Fruit fly (Drosophila melanogaster) whole organism, prepupa: Measurements from ENCODE around the gene cass.

Source experiments
- Blimp-1 ChIP-seq: fragments of 200-800 bp; sonication (Bioruptor generic); optimal IDR thresholded peaks from 3 replicates; lab custom pipeline; 2017; ENCODE audit warnings: missing biosample characterization, missing genetic modification characterization, mild to moderate bottlenecking, moderate library complexity, missing genetic modification reagents
- CG10631 ChIP-seq: fragments of 200-800 bp; sonication (Bioruptor generic); optimal IDR thresholded peaks from 2 replicates; lab custom pipeline; 2016; ENCODE audit warnings: missing biosample characterization, missing genetic modification characterization
- CG16779 ChIP-seq: fragments of 200-800 bp; sonication (Bioruptor generic); optimal IDR thresholded peaks from 3 replicates; lab custom pipeline; 2017; ENCODE audit warnings: missing biosample characterization, mild to moderate bottlenecking, missing genetic modification characterization
- CG34406 ChIP-seq: fragments of 200-800 bp; sonication (Bioruptor generic); optimal IDR thresholded peaks from 3 replicates; lab custom pipeline; 2016; ENCODE audit warnings: missing biosample characterization, missing genetic modification characterization
- CG6808 ChIP-seq: fragments of 200-800 bp; sonication (Bioruptor generic); optimal IDR thresholded peaks from 3 replicates; lab custom pipeline; 2017; ENCODE audit warnings: missing biosample characterization, missing genetic modification characterization, mild to moderate bottlenecking, moderate library complexity, missing genetic modification reagents
- CG6854 ChIP-seq: fragments of 200-800 bp; sonication (Bioruptor generic); optimal IDR thresholded peaks from 2 replicates; lab custom pipeline; 2017; ENCODE audit warnings: missing biosample characterization, mild to moderate bottlenecking, missing genetic modification characterization
- CG8632 ChIP-seq: fragments of 200-800 bp; sonication (Bioruptor generic); optimal IDR thresholded peaks from 3 replicates; lab custom pipeline; 2016; ENCODE audit warnings: missing biosample characterization, missing genetic modification characterization
- Eip93F ChIP-seq: fragments of 200-800 bp; sonication (Bioruptor generic); optimal IDR thresholded peaks from 2 replicates; lab custom pipeline; 2016; ENCODE audit warnings: missing biosample characterization, mild to moderate bottlenecking, missing genetic modification characterization
- Hr38 ChIP-seq: sonication (Bioruptor generic); optimal IDR thresholded peaks from 2 replicates; lab custom pipeline; 2016; ENCODE audit warnings: missing biosample characterization, missing genetic modification characterization
- OdsH ChIP-seq: fragments of 200-800 bp; sonication (Bioruptor generic); optimal IDR thresholded peaks from 3 replicates; lab custom pipeline; 2016; ENCODE audit warnings: missing biosample characterization, missing genetic modification characterization
- achi ChIP-seq: fragments of 200-800 bp; sonication (Bioruptor generic); optimal IDR thresholded peaks from 3 replicates; lab custom pipeline; 2016; ENCODE audit warnings: missing biosample characterization, missing genetic modification characterization
- lz ChIP-seq: fragments of 200-800 bp; sonication (Bioruptor generic); optimal IDR thresholded peaks from 3 replicates; lab custom pipeline; 2016; ENCODE audit warnings: missing biosample characterization, missing genetic modification characterization
- pdm3 ChIP-seq: fragments of 200-800 bp; sonication (Bioruptor generic); optimal IDR thresholded peaks from 3 replicates; lab custom pipeline; 2016; ENCODE audit warnings: missing biosample characterization, missing genetic modification characterization
- vri ChIP-seq: fragments of 200-800 bp; sonication (Bioruptor generic); optimal IDR thresholded peaks from 3 replicates; lab custom pipeline; 2016; ENCODE audit warnings: missing biosample characterization, mild to moderate bottlenecking, missing genetic modification characterization

DNA sequence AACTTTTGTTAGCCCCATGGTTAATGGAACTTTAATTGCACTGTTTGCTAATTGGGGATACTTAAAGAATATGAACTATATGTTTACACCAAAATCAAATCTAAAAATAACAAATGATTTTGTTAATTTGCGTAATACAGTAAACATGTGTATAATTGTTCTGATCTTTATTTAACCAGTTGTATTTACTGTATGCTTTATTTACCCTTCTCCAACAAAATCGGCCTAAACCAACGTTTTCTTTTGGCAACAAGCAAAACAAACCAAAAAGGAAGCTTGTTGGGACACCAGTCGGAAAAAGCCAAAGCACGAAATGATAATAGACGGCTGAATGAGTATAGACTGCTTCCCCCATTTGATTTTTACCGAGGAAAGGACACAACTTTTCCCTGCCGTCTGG lies 7.1 kb downstream of the cass start:
- TF ChIP-seq CG8632 (GFP tag; lab: Kevin White, UChicago) (no peak), lz (GFP tag; lab: Kevin White, UChicago) (no peak), CG6854 (GFP tag; lab: Kevin White, UChicago) (no peak), OdsH (GFP tag; lab: Kevin White, UChicago) (no peak), CG34406 (GFP tag; lab: Kevin White, UChicago) (no peak), achi (GFP tag; lab: Kevin White, UChicago) (no peak), CG6808 (GFP tag; lab: Kevin White, UChicago) (no peak), vri (GFP tag; lab: Kevin White, UChicago) (peak; percentile 19), CG16779 (tag; lab: Kevin White, UChicago) (no peak), Blimp-1 (no peak), Eip93F (GFP tag; lab: Kevin White, UChicago) (no peak), Hr38 (GFP tag; lab: Kevin White, UChicago) (no peak), CG10631 (GFP tag; lab: Kevin White, UChicago) (no peak), pdm3 (GFP tag; lab: Kevin White, UChicago) (no peak)
